Fruit fly (Drosophila melanogaster): ENCODE data around the gene CG1544.

CG1544 gene

DNA sequence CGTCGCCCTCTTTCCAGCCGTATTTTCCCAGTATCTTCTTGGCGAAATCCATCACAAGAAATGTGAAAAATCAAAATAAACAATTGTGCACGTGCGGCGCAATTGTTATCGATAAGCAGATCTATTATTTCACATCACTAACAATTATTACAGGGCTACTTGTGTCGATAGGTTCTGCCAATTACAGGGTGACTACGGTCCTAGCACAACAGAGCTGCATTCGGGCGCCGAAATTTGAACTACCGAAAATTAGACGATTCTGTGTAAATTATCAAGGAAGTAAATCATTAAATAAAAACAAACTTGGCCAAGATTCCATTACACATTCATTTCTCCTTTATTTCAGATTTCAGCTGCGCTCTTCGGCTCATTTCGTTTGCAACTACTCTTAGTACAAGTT lies 19.1 kb downstream of the CG1544 start, which contains the start of gene CG15561 (continued):
- TF ChIP-seq Dek (tag; optimal IDR thresholded peaks at IDR 0.05), result no peak
- TF ChIP-seq MESR4 (GFP tag; optimal IDR thresholded peaks at IDR 0.05), result peak; percentile 59
- TF ChIP-seq shn (GFP tag; optimal IDR thresholded peaks at IDR 0.05), result no peak
- no peak for TF ChIP-seq CG12104 (GFP tag; optimal IDR thresholded peaks at IDR 0.05)
- TF ChIP-seq caup (GFP tag; optimal IDR thresholded peaks at IDR 0.05; ENCODE audit: severe bottlenecking), result peak; percentile 73
- TF ChIP-seq H2.0 (GFP tag; IDR thresholded peaks at IDR 0.05), result no peak
- TF ChIP-seq CG7987 (GFP tag; optimal IDR thresholded peaks at IDR 0.05), result peak; percentile 84
- TF ChIP-seq CG10267 (tag; optimal IDR thresholded peaks at IDR 0.05), result peak; percentile 49
- peak; percentile 0 for TF ChIP-seq CG8944 (GFP tag; optimal IDR thresholded peaks at IDR 0.05)
- peak; percentile 46 for TF ChIP-seq HLH54F (GFP tag; optimal IDR thresholded peaks at IDR 0.05)
- TF ChIP-seq CG30020 (tag; optimal IDR thresholded peaks at IDR 0.05), result peak; percentile 64
- no peak for TF ChIP-seq CG7839 (tag; optimal IDR thresholded peaks at IDR 0.05)
- TF ChIP-seq luna (GFP tag; optimal IDR thresholded peaks at IDR 0.05), result no peak
- no peak for TF ChIP-seq CG11560 (tag; IDR thresholded peaks at IDR 0.05)
- no peak for TF ChIP-seq HLH3B (GFP tag; IDR thresholded peaks at IDR 0.05)
- peak in 1 of 3 experiments; percentile 31 for TF ChIP-seq Stat92E (GFP tag; optimal IDR thresholded peaks at IDR 0.05)
- peak; percentile 48 for TF ChIP-seq vfl (GFP tag; optimal IDR thresholded peaks at IDR 0.05)
- no peak for TF ChIP-seq CG32532 (GFP tag; IDR thresholded peaks at IDR 0.05)
- peak; percentile 66 for TF ChIP-seq pfk (GFP tag; optimal IDR thresholded peaks at IDR 0.05)
- TF ChIP-seq CG9876 (GFP tag; optimal IDR thresholded peaks at IDR 0.05), result peak; percentile 27
- no peak for TF ChIP-seq dysf (GFP tag; IDR thresholded peaks at IDR 0.05)
- peak; percentile 72 for TF ChIP-seq BEAF-32 (GFP tag; optimal IDR thresholded peaks at IDR 0.05)
- peak; percentile 48 for TF ChIP-seq pb (GFP tag; optimal IDR thresholded peaks at IDR 0.05)
- TF ChIP-seq Hey (tag; optimal IDR thresholded peaks at IDR 0.05), result peak; percentile 6
- peak; percentile 38 for TF ChIP-seq CG12155 (GFP tag; optimal IDR thresholded peaks at IDR 0.05)
- TF ChIP-seq HmgD (GFP tag; optimal IDR thresholded peaks at IDR 0.05), result peak; percentile 0
- no peak for TF ChIP-seq psq (GFP tag; optimal IDR thresholded peaks at IDR 0.05)
- no peak for TF ChIP-seq oc (tag; optimal IDR thresholded peaks at IDR 0.05)
- TF ChIP-seq Bdp1 (GFP tag; optimal IDR thresholded peaks at IDR 0.05), result peak; percentile 50
- peak; percentile 43 for TF ChIP-seq nom (GFP tag; optimal IDR thresholded peaks at IDR 0.05)
- peak; percentile 62 for TF ChIP-seq sug (tag; optimal IDR thresholded peaks at IDR 0.05)
- peak in 1 of 2 experiments; percentile 48 for TF ChIP-seq Pdp1 (GFP tag; optimal IDR thresholded peaks at IDR 0.05)
- TF ChIP-seq lmd (GFP tag; IDR thresholded peaks at IDR 0.05), result no peak
- peak; percentile 50 for TF ChIP-seq bcd (GFP tag; optimal IDR thresholded peaks at IDR 0.05)
- TF ChIP-seq CG2120 (GFP tag; optimal IDR thresholded peaks at IDR 0.05), result no peak
- peak; percentile 21 for TF ChIP-seq NK7.1 (GFP tag; optimal IDR thresholded peaks at IDR 0.05)
- peak; percentile 44 for TF ChIP-seq NC2β (GFP tag; optimal IDR thresholded peaks at IDR 0.05)
- TF ChIP-seq CG33557 (GFP tag; optimal IDR thresholded peaks at IDR 0.05), result peak; percentile 66
- peak; percentile 34 for TF ChIP-seq chn (GFP tag; optimal IDR thresholded peaks at IDR 0.05)
- peak; percentile 32 to 50 for TF ChIP-seq chif (GFP tag; optimal IDR thresholded peaks at IDR 0.05)
- peak; percentile 96 for TF ChIP-seq Sry-δ (GFP tag; optimal IDR thresholded peaks at IDR 0.05)
- no peak for TF ChIP-seq Oli (tag; optimal IDR thresholded peaks at IDR 0.05)
- TF ChIP-seq CG15696 (tag; optimal IDR thresholded peaks at IDR 0.05), result peak; percentile 52
- peak; percentile 46 for TF ChIP-seq tin (GFP tag; optimal IDR thresholded peaks at IDR 0.05)
- TF ChIP-seq CG3163 (GFP tag; optimal IDR thresholded peaks at IDR 0.05), result peak; percentile 6
- TF ChIP-seq hkb (optimal IDR thresholded peaks at IDR 0.05), result no peak
- TF ChIP-seq hkb (GFP tag; IDR thresholded peaks at IDR 0.05), result no peak
